Fruit fly (Drosophila melanogaster): ENCODE measurements around the gene CG13046.

DNA sequence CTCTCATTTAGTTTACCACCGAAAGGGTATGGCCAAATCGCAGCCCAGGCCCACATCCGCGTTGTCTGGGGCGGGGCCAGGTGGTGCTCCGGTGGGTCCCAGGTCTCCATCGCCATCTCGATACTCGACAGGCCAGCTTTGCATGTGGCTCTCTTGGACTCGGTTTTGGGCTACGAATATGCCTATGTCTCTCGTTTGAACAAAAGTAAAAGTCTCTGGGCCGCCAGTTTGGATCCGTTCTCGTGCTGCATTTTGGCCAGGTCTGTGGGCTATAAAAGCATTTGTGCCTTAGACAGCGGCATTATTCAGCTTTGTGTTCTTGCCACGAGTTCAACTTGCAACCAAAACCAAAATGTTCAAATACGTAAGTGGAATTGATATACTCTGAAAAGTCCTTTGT, 11.1 kb downstream of the CG13046 start, which contains the start of gene CG13065:
- TF ChIP-seq EcR (GFP tag; optimal IDR thresholded peaks at IDR 0.05) (no peak), CG4496 (GFP tag; IDR thresholded peaks at IDR 0.05) (no peak), CG8159 (tag; optimal IDR thresholded peaks at IDR 0.05) (no peak), Pif1A (GFP tag; optimal IDR thresholded peaks at IDR 0.05) (no peak), D1 (tag; optimal IDR thresholded peaks at IDR 0.05) (no peak), rn (GFP tag; IDR thresholded peaks at IDR 0.05) (no peak), CG12605 (GFP tag; IDR thresholded peaks at IDR 0.05) (no peak), Pif1B (GFP tag; optimal IDR thresholded peaks at IDR 0.05) (no peak), gl (tag; optimal IDR thresholded peaks at IDR 0.05) (no peak), CG13204 (GFP tag; optimal IDR thresholded peaks at IDR 0.05) (no peak), CG14655 (GFP tag; optimal IDR thresholded peaks at IDR 0.05) (no peak), CG10348 (GFP tag; IDR thresholded peaks at IDR 0.05) (no peak), CG17806 (tag; optimal IDR thresholded peaks at IDR 0.05) (no peak)
